Worm (Caenorhabditis elegans): ENCODE results near the gene F08H9.2.

ce11 chrV:14436195-14436594 is 24.3 kb upstream of the F08H9.2 start:
- TF ChIP-seq dao-5 (tag; optimal IDR thresholded peaks at IDR 0.05) (no peak), W03F9.2 (tag; optimal IDR thresholded peaks at IDR 0.05) (no peak)

All from whole organism, L4/young adult.